Fruit fly (Drosophila melanogaster): Measurements from ENCODE around the gene CG9547.
A peak's percentile ranks its signal among the peaks of the same experiment; 100 is the strongest.

Gene CG9547

dm6 chr2L:6462259-6462658 is 32.1 kb downstream of the CG9547 start (continued):
- TF ChIP-seq repo (GFP tag; optimal IDR thresholded peaks at IDR 0.05) = no peak
- TF ChIP-seq CG7928 (GFP tag; optimal IDR thresholded peaks at IDR 0.05) = no peak
- no peak for TF ChIP-seq jigr1 (GFP tag; IDR thresholded peaks at IDR 0.05)
- TF ChIP-seq CG12071 (GFP tag; optimal IDR thresholded peaks at IDR 0.05) = no peak
- no peak for TF ChIP-seq pita (GFP tag; optimal IDR thresholded peaks at IDR 0.05)
- TF ChIP-seq CG15479 (GFP tag; optimal IDR thresholded peaks at IDR 0.05) = peak; percentile 31
- TF ChIP-seq CG10543 (GFP tag; optimal IDR thresholded peaks at IDR 0.05) = no peak
- TF ChIP-seq CG7556 (GFP tag; optimal IDR thresholded peaks at IDR 0.05) = no peak
- no peak for TF ChIP-seq Gsc (GFP tag; IDR thresholded peaks at IDR 0.05)
- peak; percentile 16 for TF ChIP-seq CG1792 (GFP tag; optimal IDR thresholded peaks at IDR 0.05)
- TF ChIP-seq Dp (GFP tag; optimal IDR thresholded peaks at IDR 0.05) = no peak
- no peak for TF ChIP-seq CG1603 (tag; optimal IDR thresholded peaks at IDR 0.05)
- no peak for TF ChIP-seq Ets97D (GFP tag; optimal IDR thresholded peaks at IDR 0.05)
- TF ChIP-seq NFAT (GFP tag; IDR thresholded peaks at IDR 0.05) = no peak
- no peak for TF ChIP-seq BEAF-32 (GFP tag; optimal IDR thresholded peaks at IDR 0.05)
- TF ChIP-seq CG15696 (tag; optimal IDR thresholded peaks at IDR 0.05) = peak; percentile 5
- no peak for TF ChIP-seq CG2678 (tag; optimal IDR thresholded peaks at IDR 0.05)
- TF ChIP-seq HmgZ (tag; optimal IDR thresholded peaks at IDR 0.05) = no peak
- no peak for TF ChIP-seq oc (tag; optimal IDR thresholded peaks at IDR 0.05)
- TF ChIP-seq CG11560 (tag; IDR thresholded peaks at IDR 0.05) = no peak
- no peak for TF ChIP-seq CG31365 (tag; optimal IDR thresholded peaks at IDR 0.05)
- TF ChIP-seq CG1529 (GFP tag; optimal IDR thresholded peaks at IDR 0.05) = no peak
- no peak for TF ChIP-seq CG14050 (GFP tag; IDR thresholded peaks at IDR 0.05)
- TF ChIP-seq unc-4 (GFP tag; IDR thresholded peaks at IDR 0.05; ENCODE audit: partially characterized antibody) = no peak
- TF ChIP-seq Xrp1 (GFP tag; IDR thresholded peaks at IDR 0.05) = 0 out of 2 replicates have a peak, but pooled peaks have one; percentile 41
- TF ChIP-seq nau (GFP tag; optimal IDR thresholded peaks at IDR 0.05) = no peak
- TF ChIP-seq CG10654 (GFP tag; optimal IDR thresholded peaks at IDR 0.05) = no peak
- TF ChIP-seq lmd (GFP tag; IDR thresholded peaks at IDR 0.05) = no peak
- peak; percentile 43 for TF ChIP-seq Med (GFP tag)
- no peak for TF ChIP-seq Scr (GFP tag; IDR thresholded peaks at IDR 0.05; ENCODE audit: partially characterized antibody)
- no peak for TF ChIP-seq Ets65A (GFP tag)
- TF ChIP-seq ash1 (GFP tag; optimal IDR thresholded peaks at IDR 0.05) = no peak
- TF ChIP-seq CG43689 (GFP tag; IDR thresholded peaks at IDR 0.05) = no peak
- TF ChIP-seq CG33213 (GFP tag; optimal IDR thresholded peaks at IDR 0.05) = no peak
- no peak for TF ChIP-seq dimm (GFP tag; IDR thresholded peaks at IDR 0.05)
- TF ChIP-seq gt (GFP tag; IDR thresholded peaks at IDR 0.05) = no peak
- no peak for TF ChIP-seq CG7271 (tag; optimal IDR thresholded peaks at IDR 0.05)
- no peak for TF ChIP-seq CG6765 (GFP tag; optimal IDR thresholded peaks at IDR 0.05)
- no peak for TF ChIP-seq ab (GFP tag; optimal IDR thresholded peaks at IDR 0.05)
- TF ChIP-seq vfl (GFP tag; optimal IDR thresholded peaks at IDR 0.05) = no peak
- TF ChIP-seq pho (GFP tag; optimal IDR thresholded peaks at IDR 0.05) = no peak
- TF ChIP-seq CG9215 (GFP tag; IDR thresholded peaks at IDR 0.05) = no peak
- no peak for TF ChIP-seq ind (GFP tag; optimal IDR thresholded peaks at IDR 0.05)
- no peak for TF ChIP-seq ranshi (GFP tag; IDR thresholded peaks at IDR 0.05)
- TF ChIP-seq CG3847 (GFP tag; IDR thresholded peaks at IDR 0.05) = no peak
- no peak for TF ChIP-seq ssp (GFP tag; IDR thresholded peaks at IDR 0.05)
- TF ChIP-seq Usf (GFP tag; optimal IDR thresholded peaks at IDR 0.05) = no peak
- no peak for TF ChIP-seq CG16815 (GFP tag; optimal IDR thresholded peaks at IDR 0.05)
- TF ChIP-seq eyg (GFP tag; optimal IDR thresholded peaks at IDR 0.05) = peak; percentile 10
- TF ChIP-seq CG1647 (GFP tag; optimal IDR thresholded peaks at IDR 0.05) = peak; percentile 3
- no peak for TF ChIP-seq Fer3 (tag; optimal IDR thresholded peaks at IDR 0.05)
- TF ChIP-seq hkb (optimal IDR thresholded peaks at IDR 0.05) = no peak
- TF ChIP-seq hkb (GFP tag; IDR thresholded peaks at IDR 0.05) = peak; percentile 23; the same call in 1 of the 2 replicates

Data from whole organism, embryonic.